Fruit fly (Drosophila melanogaster): ENCODE data around the gene CG43965.

DNA sequence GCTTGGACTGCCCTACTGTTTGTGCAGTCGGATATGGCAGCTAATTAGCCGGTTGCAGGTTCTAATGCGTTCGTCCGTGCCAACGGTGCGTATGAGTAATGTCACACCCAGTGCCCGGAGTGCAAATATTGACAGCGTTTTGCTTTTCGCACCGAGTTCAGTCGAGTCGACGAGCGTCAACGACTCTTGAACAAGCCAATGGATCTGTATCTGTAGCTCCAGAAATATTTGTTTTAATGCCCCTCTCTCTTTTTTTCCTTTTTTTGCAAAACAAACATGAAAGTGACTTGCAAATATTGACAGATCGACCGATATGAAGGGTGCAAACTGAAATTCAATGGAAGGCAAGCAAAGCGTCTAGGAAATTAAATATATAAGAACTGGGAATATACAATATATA lies 23.1 kb downstream of the CG43965 start:
- TF ChIP-seq usp (GFP tag; optimal IDR thresholded peaks at IDR 0.05) (no peak), psq (optimal IDR thresholded peaks at IDR 0.05) (no peak), pan (optimal IDR thresholded peaks at IDR 0.05) (no peak)

All from whole organism.